Fruit fly (Drosophila melanogaster) whole organism, embryonic: ENCODE results near the gene Lim1.
A peak's percentile ranks its signal among the peaks of the same experiment; 100 is the strongest.

ENCODE experiments used
- CG10462 ChIP-seq: fragments of 200-800 bp; sonication (Bioruptor generic); optimal IDR thresholded peaks from 2 replicates; lab custom pipeline; 2016; ENCODE audit warnings: missing biosample characterization, missing genetic modification characterization
- CG12104 ChIP-seq: fragments of 200-800 bp; sonication (Bioruptor generic); optimal IDR thresholded peaks from 3 replicates; lab custom pipeline; 2016; ENCODE audit warnings: missing biosample characterization, missing genetic modification characterization
- CG12942 ChIP-seq: fragments of 200-800 bp; sonication (Bioruptor generic); optimal IDR thresholded peaks from 3 replicates; lab custom pipeline; 2016; ENCODE audit warnings: missing biosample characterization, missing genetic modification characterization
- CG13775 ChIP-seq: fragments of 200-800 bp; sonication (Bioruptor generic); optimal IDR thresholded peaks from 3 replicates; lab custom pipeline; 2017; ENCODE audit warnings: missing biosample characterization, mild to moderate bottlenecking, missing genetic modification characterization
- CG14710 ChIP-seq: fragments of 200-800 bp; sonication (Bioruptor generic); optimal IDR thresholded peaks from 3 replicates; lab custom pipeline; 2019; ENCODE audit warnings: missing biosample characterization, mild to moderate bottlenecking, missing genetic modification characterization, moderate library complexity
- CG17359 ChIP-seq: fragments of 200-800 bp; sonication (Bioruptor generic); optimal IDR thresholded peaks from 3 replicates; lab custom pipeline; 2018; ENCODE audit warnings: missing biosample characterization, mild to moderate bottlenecking, missing genetic modification characterization, moderate library complexity
- CG17612 ChIP-seq: fragments of 200-800 bp; sonication (Bioruptor generic); IDR thresholded peaks from 2 replicates; pipeline ENCODE4 v1.3.6; 2022; ENCODE audit warnings: missing biosample characterization, missing genetic modification characterization
- CG18476 ChIP-seq: fragments of 200-800 bp; sonication (Bioruptor generic); optimal IDR thresholded peaks from 2 replicates; lab custom pipeline; 2016; ENCODE audit warnings: missing biosample characterization, mild to moderate bottlenecking, missing genetic modification characterization
- CG2889 ChIP-seq: fragments of 200-800 bp; sonication (Bioruptor generic); IDR thresholded peaks from 3 replicates; pipeline ENCODE4 v1.3.6; 2022; ENCODE audit warnings: missing biosample characterization, missing genetic modification characterization
- CG31365 ChIP-seq: fragments of 200-800 bp; sonication (Bioruptor generic); optimal IDR thresholded peaks from 2 replicates; lab custom pipeline; 2018; ENCODE audit warnings: missing biosample characterization, mild to moderate bottlenecking, missing genetic modification characterization
- CG31441 ChIP-seq: fragments of 200-800 bp; sonication (Bioruptor generic); IDR thresholded peaks from 2 replicates; pipeline ENCODE4 v1.3.6; 2022; ENCODE audit warnings: missing biosample characterization, missing genetic modification characterization
- CG3847 ChIP-seq: fragments of 200-800 bp; sonication (Bioruptor generic); IDR thresholded peaks from 2 replicates; pipeline ENCODE4 v1.3.6; 2022; ENCODE audit warnings: missing biosample characterization, missing genetic modification characterization
- CG6254 ChIP-seq: fragments of 200-800 bp; sonication (Bioruptor generic); optimal IDR thresholded peaks from 3 replicates; lab custom pipeline; 2017; ENCODE audit warnings: mild to moderate bottlenecking, missing biosample characterization, missing genetic modification reagents, missing genetic modification characterization
- CG6654 ChIP-seq: fragments of 200-800 bp; sonication (Bioruptor generic); optimal IDR thresholded peaks from 2 replicates; lab custom pipeline; 2017; ENCODE audit warnings: missing biosample characterization, mild to moderate bottlenecking, missing genetic modification characterization
- CG7372 ChIP-seq: fragments of 200-800 bp; sonication (Bioruptor generic); IDR thresholded peaks from 2 replicates; pipeline ENCODE4 v1.3.6; 2022; ENCODE audit warnings: missing biosample characterization, missing genetic modification characterization
- CG7745 ChIP-seq: fragments of 200-800 bp; sonication (Bioruptor generic); optimal IDR thresholded peaks from 2 replicates; lab custom pipeline; 2018; ENCODE audit warnings: missing biosample characterization, mild to moderate bottlenecking, missing genetic modification characterization, moderate library complexity
- CG8765 ChIP-seq: fragments of 200-800 bp; sonication (Bioruptor generic); IDR thresholded peaks from 2 replicates; pipeline ENCODE4 v1.3.6; 2022; ENCODE audit warnings: missing biosample characterization, missing genetic modification characterization
- CG9817 ChIP-seq: fragments of 200-800 bp; sonication (Bioruptor generic); optimal IDR thresholded peaks from 2 replicates; lab custom pipeline; 2018; ENCODE audit warnings: missing biosample characterization, mild to moderate bottlenecking, missing genetic modification characterization, moderate library complexity
- CG9932 ChIP-seq: fragments of 200-800 bp; sonication (Bioruptor generic); IDR thresholded peaks from 2 replicates; pipeline ENCODE4 v1.3.6; 2022; ENCODE audit warnings: missing biosample characterization, missing genetic modification characterization
- Dad ChIP-seq: fragments of 200-800 bp; sonication (Bioruptor generic); optimal IDR thresholded peaks from 3 replicates; lab custom pipeline; 2016; ENCODE audit warnings: missing biosample characterization, missing genetic modification characterization
- Deaf1 ChIP-seq: fragments of 200-800 bp; optimal IDR thresholded peaks from 3 replicates; lab custom pipeline; 2019; ENCODE audit warnings: missing biosample characterization, mild to moderate bottlenecking, missing genetic modification characterization, moderate library complexity
- Dip3 ChIP-seq: fragments of 200-800 bp; sonication (Bioruptor generic); optimal IDR thresholded peaks from 3 replicates; lab custom pipeline; 2016; ENCODE audit warnings: missing biosample characterization, missing genetic modification characterization
- H2.0 ChIP-seq: fragments of 200-800 bp; sonication (Bioruptor generic); IDR thresholded peaks from 2 replicates; pipeline ENCODE4 v1.3.6; 2022; ENCODE audit warnings: missing biosample characterization, missing genetic modification characterization
- HmgZ ChIP-seq: fragments of 200-800 bp; sonication (Bioruptor generic); optimal IDR thresholded peaks from 2 replicates; lab custom pipeline; 2018; ENCODE audit warnings: missing biosample characterization, mild to moderate bottlenecking, missing genetic modification characterization
- Mad ChIP-seq: fragments of 200-800 bp; sonication (Bioruptor generic); optimal IDR thresholded peaks from 2 replicates; lab custom pipeline; 2016; ENCODE audit warnings: missing biosample characterization, missing genetic modification characterization
- Max ChIP-seq: fragments of 200-800 bp; sonication (Bioruptor generic); optimal IDR thresholded peaks from 2 replicates; lab custom pipeline; 2016; ENCODE audit warnings: missing biosample characterization, mild to moderate bottlenecking, missing genetic modification characterization
- NC2α ChIP-seq: fragments of 200-800 bp; sonication (Bioruptor generic); optimal IDR thresholded peaks from 2 replicates; lab custom pipeline; 2016; ENCODE audit warnings: missing biosample characterization, missing genetic modification characterization
- Pdp1 ChIP-seq, 2 experiments: fragments of 200-800 bp; sonication (Bioruptor generic); optimal IDR thresholded peaks; 3 replicates each; lab custom pipeline; 2016; ENCODE audit warnings: missing biosample characterization in 2 of 2, missing genetic modification characterization in 2 of 2, mild to moderate bottlenecking in 1 of 2, moderate library complexity in 1 of 2
- Ptx1 ChIP-seq: fragments of 200-800 bp; sonication (Bioruptor generic); IDR thresholded peaks from 2 replicates; pipeline ENCODE4 v1.3.6; 2022; ENCODE audit warnings: missing biosample characterization, missing genetic modification characterization
- YL-1 ChIP-seq: fragments of 200-800 bp; sonication (Bioruptor generic); optimal IDR thresholded peaks from 3 replicates; lab custom pipeline; 2017; ENCODE audit warnings: missing biosample characterization, mild to moderate bottlenecking, missing genetic modification characterization
- ab ChIP-seq: fragments of 200-800 bp; sonication (Bioruptor generic); optimal IDR thresholded peaks from 2 replicates; lab custom pipeline; 2016; ENCODE audit warnings: missing biosample characterization, missing genetic modification characterization
- az2 ChIP-seq: fragments of 200-800 bp; sonication (Bioruptor generic); optimal IDR thresholded peaks from 3 replicates; lab custom pipeline; 2016; ENCODE audit warnings: missing biosample characterization, missing genetic modification characterization
- bowl ChIP-seq: fragments of 200-800 bp; sonication (Bioruptor generic); IDR thresholded peaks from 2 replicates; pipeline ENCODE4 v1.3.6; 2022; ENCODE audit warnings: missing biosample characterization, missing genetic modification characterization
- crc ChIP-seq: fragments of 200-800 bp; sonication (Bioruptor generic); optimal IDR thresholded peaks from 2 replicates; lab custom pipeline; 2016; ENCODE audit warnings: missing biosample characterization, missing genetic modification characterization
- dati ChIP-seq: fragments of 200-800 bp; sonication (Bioruptor generic); IDR thresholded peaks from 2 replicates; pipeline ENCODE4 v1.3.6; 2022; ENCODE audit warnings: missing biosample characterization, missing genetic modification characterization
- fd64A ChIP-seq: fragments of 200-800 bp; sonication (Bioruptor generic); optimal IDR thresholded peaks from 3 replicates; lab custom pipeline; 2018; ENCODE audit warnings: missing biosample characterization, mild to moderate bottlenecking, missing genetic modification characterization
- her ChIP-seq: fragments of 200-800 bp; sonication (Bioruptor generic); optimal IDR thresholded peaks from 2 replicates; lab custom pipeline; 2016; ENCODE audit warnings: missing biosample characterization, missing genetic modification characterization
- hth ChIP-seq: fragments of >200 bp; optimal IDR thresholded peaks from 2 replicates; lab custom pipeline; 2017; ENCODE audit warnings: inconsistent platforms
- insv ChIP-seq, 2 experiments: fragments of 200-800 bp; sonication (Bioruptor generic); optimal IDR thresholded peaks; 3 replicates each; lab custom pipeline; 2016 to 2018; ENCODE audit warnings: missing biosample characterization in 2 of 2, missing genetic modification characterization in 2 of 2
- inv ChIP-seq: fragments of 200-800 bp; sonication (Bioruptor generic); IDR thresholded peaks from 2 replicates; pipeline ENCODE4 v1.3.6; 2022; ENCODE audit warnings: missing biosample characterization, missing genetic modification characterization; ENCODE audit not compliant: partially characterized antibody
- lov ChIP-seq, 2 experiments: fragments of 200-800 bp in 1 of 2; fragments of >200 bp in 1 of 2; sonication (Bioruptor generic) in 1 of 2; IDR thresholded peaks in 1 of 2; optimal IDR thresholded peaks in 1 of 2; 2 replicates in 1 of 2; 3 replicates in 1 of 2; pipeline versions ENCODE4 v1.3.6 to Lab custom; 2017 to 2022; ENCODE audit warnings: missing biosample characterization in 1 of 2, missing genetic modification characterization in 1 of 2
- nerfin-2 ChIP-seq: fragments of 200-800 bp; sonication (Bioruptor generic); IDR thresholded peaks from 2 replicates; pipeline ENCODE4 v1.3.6; 2022; ENCODE audit warnings: missing biosample characterization, missing genetic modification characterization; ENCODE audit not compliant: partially characterized antibody
- p53 ChIP-seq: fragments of 200-800 bp; sonication (Bioruptor generic); optimal IDR thresholded peaks from 2 replicates; lab custom pipeline; 2016; ENCODE audit warnings: missing biosample characterization, missing genetic modification characterization
- peb ChIP-seq: fragments of 200-800 bp; sonication (Bioruptor generic); IDR thresholded peaks from 2 replicates; pipeline ENCODE4 v1.3.6; 2022; ENCODE audit warnings: missing biosample characterization, missing genetic modification characterization
- sug ChIP-seq: fragments of 200-800 bp; optimal IDR thresholded peaks from 2 replicates; lab custom pipeline; 2019; ENCODE audit warnings: missing biosample characterization, mild to moderate bottlenecking, missing genetic modification characterization, moderate library complexity
- wor ChIP-seq: fragments of 200-800 bp; sonication (Bioruptor generic); IDR thresholded peaks from 2 replicates; pipeline ENCODE4 v1.3.6; 2022; ENCODE audit warnings: missing biosample characterization, missing genetic modification characterization
- zf30C ChIP-seq: fragments of 200-800 bp; sonication (Bioruptor generic); optimal IDR thresholded peaks from 3 replicates; lab custom pipeline; 2018; ENCODE audit warnings: missing biosample characterization, mild to moderate bottlenecking, missing genetic modification characterization
- zfh2 ChIP-seq: fragments of 200-800 bp; sonication (Bioruptor generic); optimal IDR thresholded peaks from 2 replicates; lab custom pipeline; 2016; ENCODE audit warnings: missing biosample characterization, missing genetic modification characterization

The Lim1 gene

DNA sequence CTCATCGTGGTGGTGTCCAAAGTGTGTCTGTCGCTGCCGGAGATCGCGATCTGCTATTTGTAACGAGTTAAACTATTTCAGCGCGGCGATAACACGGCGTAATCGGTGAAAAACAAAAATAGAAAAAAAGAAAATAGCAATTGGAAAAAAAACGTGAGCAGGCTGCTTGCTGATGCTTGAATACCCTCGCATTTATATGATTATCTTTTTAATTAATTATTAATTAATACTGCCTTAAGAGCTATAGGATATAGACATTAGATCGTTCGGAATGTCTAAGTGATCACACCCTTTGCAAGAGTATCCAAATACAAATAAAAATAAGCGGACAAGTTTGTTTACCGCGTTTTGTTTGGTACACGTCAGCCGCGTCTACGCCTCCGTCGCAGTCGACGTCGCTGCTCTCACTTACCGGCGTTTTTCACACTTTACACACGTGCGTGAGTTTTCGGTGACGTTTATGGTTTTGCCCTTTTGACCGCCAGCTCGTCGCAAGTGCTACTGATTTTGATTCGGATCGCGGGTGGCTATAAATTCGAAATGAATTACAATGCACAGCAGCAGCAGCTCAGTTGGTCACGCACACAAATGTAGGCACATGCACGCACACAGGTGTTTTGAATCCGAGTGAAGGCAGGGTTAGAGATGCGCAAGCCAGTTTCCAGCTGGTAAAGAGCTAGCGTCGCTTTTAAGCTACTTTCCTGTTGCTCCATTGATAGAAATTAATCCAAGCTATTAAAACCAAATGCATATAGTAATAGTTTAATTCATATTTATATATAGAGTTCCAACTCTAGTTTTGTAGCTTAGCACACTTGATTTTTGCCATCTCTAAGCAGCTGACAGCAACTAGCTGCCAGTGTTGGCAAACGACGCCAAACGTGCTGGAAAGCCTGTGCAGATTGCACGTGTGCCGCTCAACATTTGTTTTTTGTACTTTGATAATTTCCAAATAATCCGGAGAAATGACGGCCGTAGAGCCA lies 91.2 kb downstream of the Lim1 start, which contains the start of the genes CG2004 and CG1785 (continued):
- TF ChIP-seq lov (optimal IDR thresholded peaks at IDR 0.05; lab: Kevin White, UChicago) (no peak), lov (GFP tag; IDR thresholded peaks at IDR 0.05; lab: Robert Waterston, UW) (peak; percentile 93), CG7745 (no peak), Dip3 (GFP tag; lab: Kevin White, UChicago) (peak; percentile 89), bowl (GFP tag; lab: Robert Waterston, UW) (peak; percentile 78), hth (lab: Kevin White, UChicago) (no peak), nerfin-2 (GFP tag; lab: Robert Waterston, UW) (peak; percentile 57), CG17359 (tag; lab: Kevin White, UChicago) (peak; percentile 87), NC2α (GFP tag; lab: Kevin White, UChicago) (peak; percentile 39), Ptx1 (GFP tag; lab: Robert Waterston, UW) (peak; percentile 96), inv (GFP tag; lab: Robert Waterston, UW) (peak; percentile 66), sug (peak; percentile 89), CG6654 (GFP tag; lab: Kevin White, UChicago) (peak; percentile 68), p53 (no peak), CG31365 (tag; lab: Kevin White, UChicago) (peak; percentile 10), CG9817 (tag; lab: Kevin White, UChicago) (peak; percentile 92), Mad (peak; percentile 92), az2 (GFP tag; lab: Kevin White, UChicago) (peak; percentile 93), CG13775 (GFP tag; lab: Kevin White, UChicago) (peak; percentile 95), CG12942 (GFP tag; lab: Kevin White, UChicago) (peak; percentile 91), insv (GFP tag; optimal IDR thresholded peaks at IDR 0.05; lab: Kevin White, UChicago) (peak in 1 of 2 experiments; percentile 60), peb (peak; percentile 91), Dad (peak; percentile 56), CG2889 (GFP tag; lab: Robert Waterston, UW) (peak; percentile 92), CG9932 (GFP tag; lab: Robert Waterston, UW) (peak; percentile 97), fd64A (GFP tag; lab: Kevin White, UChicago) (peak; percentile 40), CG17612 (GFP tag; lab: Robert Waterston, UW) (peak; percentile 82), zfh2 (GFP tag; lab: Kevin White, UChicago) (peak; percentile 88), crc (peak; percentile 44), Max (GFP tag; lab: Kevin White, UChicago) (peak; percentile 95), CG7372 (GFP tag; lab: Robert Waterston, UW) (peak; percentile 92), CG12104 (GFP tag; lab: Kevin White, UChicago) (peak; percentile 83), wor (GFP tag; lab: Robert Waterston, UW) (peak; percentile 85), HmgZ (peak; percentile 92), zf30C (GFP tag; lab: Kevin White, UChicago) (no peak), CG10462 (GFP tag; lab: Kevin White, UChicago) (peak; percentile 86), Deaf1 (peak; percentile 58), her (GFP tag; lab: Kevin White, UChicago) (peak; percentile 46), CG31441 (GFP tag; lab: Robert Waterston, UW) (peak; percentile 86), CG3847 (GFP tag; lab: Robert Waterston, UW) (peak; percentile 95), CG18476 (GFP tag; lab: Kevin White, UChicago) (peak; percentile 93), ab (peak; percentile 56), CG14710 (tag; lab: Kevin White, UChicago) (peak; percentile 92), CG8765 (GFP tag; lab: Robert Waterston, UW) (peak; percentile 95), YL-1 (GFP tag; lab: Kevin White, UChicago) (peak; percentile 88), H2.0 (peak; percentile 92), dati (GFP tag; lab: Robert Waterston, UW) (peak; percentile 67), CG6254 (GFP tag; lab: Kevin White, UChicago) (peak; percentile 72), Pdp1 (GFP tag; optimal IDR thresholded peaks at IDR 0.05; lab: Kevin White, UChicago) (peak; percentile 83 to 90)
